Fruit fly (Drosophila melanogaster): ENCODE measurements around the gene cDIP.

Gene cDIP

DNA sequence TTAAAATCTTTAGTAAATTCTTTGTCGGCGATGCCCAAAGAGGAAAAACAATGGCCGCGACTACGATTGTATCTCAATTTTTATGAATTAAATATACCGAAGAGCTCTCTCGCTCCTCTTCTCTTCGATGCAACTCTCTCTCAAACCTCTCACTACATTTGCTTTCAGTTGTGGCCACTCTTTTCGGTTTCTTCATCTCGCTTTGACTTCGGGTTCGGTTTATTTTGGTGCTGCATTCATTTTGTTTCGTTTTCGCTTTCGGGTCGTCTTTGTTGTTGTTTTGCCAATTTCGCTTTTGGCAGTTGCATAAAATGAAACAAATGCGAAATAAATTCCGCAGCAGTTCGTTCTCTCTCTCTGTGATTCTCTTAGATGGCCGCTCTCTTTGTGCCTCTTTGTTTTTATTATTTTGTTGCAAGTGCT is 8.0 kb downstream of the cDIP start:
- TF ChIP-seq CG6854 (GFP tag; optimal IDR thresholded peaks at IDR 0.05) (peak; percentile 97), esn (GFP tag; optimal IDR thresholded peaks at IDR 0.05) (peak; percentile 59), Sox102F (GFP tag; optimal IDR thresholded peaks at IDR 0.05) (peak; percentile 87), lz (GFP tag; optimal IDR thresholded peaks at IDR 0.05) (no peak), pdm3 (GFP tag; optimal IDR thresholded peaks at IDR 0.05) (peak; percentile 39), CG34406 (GFP tag; optimal IDR thresholded peaks at IDR 0.05) (peak; percentile 84), Met (GFP tag; optimal IDR thresholded peaks at IDR 0.05) (peak; percentile 50), Blimp-1 (GFP tag; optimal IDR thresholded peaks at IDR 0.05) (peak; percentile 76), acj6 (GFP tag; optimal IDR thresholded peaks at IDR 0.05) (peak; percentile 35), CG10631 (GFP tag; optimal IDR thresholded peaks at IDR 0.05) (no peak), CG11762 (GFP tag; optimal IDR thresholded peaks at IDR 0.05; ENCODE audit: insufficient read depth) (peak; percentile 53), Lpt (GFP tag; optimal IDR thresholded peaks at IDR 0.05) (peak; percentile 87), salr (GFP tag; optimal IDR thresholded peaks at IDR 0.05) (peak; percentile 47 to 75), Smox (GFP tag; optimal IDR thresholded peaks at IDR 0.05) (peak; percentile 45), CG9139 (GFP tag; optimal IDR thresholded peaks at IDR 0.05) (peak; percentile 91), svp (GFP tag) (peak; percentile 37), Ets96B (tag; optimal IDR thresholded peaks at IDR 0.05) (peak; percentile 76), CG3919 (GFP tag; optimal IDR thresholded peaks at IDR 0.05) (peak; percentile 77), OdsH (GFP tag; optimal IDR thresholded peaks at IDR 0.05) (peak; percentile 39), Hr38 (GFP tag; optimal IDR thresholded peaks at IDR 0.05) (no peak), CG32006 (GFP tag; optimal IDR thresholded peaks at IDR 0.05) (peak; percentile 62), CG10669 (GFP tag; optimal IDR thresholded peaks at IDR 0.05) (peak; percentile 76), CG4318 (GFP tag; optimal IDR thresholded peaks at IDR 0.05) (no peak), CG6163 (GFP tag; IDR thresholded peaks at IDR 0.05) (peak; percentile 97), dac (GFP tag; optimal IDR thresholded peaks at IDR 0.05) (peak; percentile 69), cyc (GFP tag; optimal IDR thresholded peaks at IDR 0.05) (no peak), fkh (GFP tag; optimal IDR thresholded peaks at IDR 0.05) (no peak), CG8119 (GFP tag; IDR thresholded peaks at IDR 0.05) (peak; percentile 94), CG11902 (GFP tag; optimal IDR thresholded peaks at IDR 0.05) (no peak), Sox14 (GFP tag; optimal IDR thresholded peaks at IDR 0.05) (peak; percentile 47), fd85E (GFP tag; optimal IDR thresholded peaks at IDR 0.05) (peak; percentile 79), Gug (GFP tag; IDR thresholded peaks at IDR 0.05) (no peak), ss (GFP tag; optimal IDR thresholded peaks at IDR 0.05) (peak; percentile 84 to 96), net (GFP tag; optimal IDR thresholded peaks at IDR 0.05) (peak; percentile 86), Hr39 (GFP tag; optimal IDR thresholded peaks at IDR 0.05) (no peak), dsx (GFP tag; optimal IDR thresholded peaks at IDR 0.05; ENCODE audit: poor library complexity, severe bottlenecking) (peak; percentile 91), Eip75B (GFP tag; optimal IDR thresholded peaks at IDR 0.05) (peak; percentile 40), CG15336 (GFP tag; IDR thresholded peaks at IDR 0.05) (peak; percentile 95), CG6276 (GFP tag; optimal IDR thresholded peaks at IDR 0.05) (peak; percentile 98), CG1621 (tag; optimal IDR thresholded peaks at IDR 0.05) (peak; percentile 79), Hr4 (GFP tag; optimal IDR thresholded peaks at IDR 0.05) (peak; percentile 61), CG8632 (GFP tag; optimal IDR thresholded peaks at IDR 0.05) (peak; percentile 75), Sox15 (GFP tag; optimal IDR thresholded peaks at IDR 0.05) (no peak), vri (GFP tag; optimal IDR thresholded peaks at IDR 0.05) (peak; percentile 92), Eip78C (GFP tag) (peak; percentile 91), eg (GFP tag; IDR thresholded peaks at IDR 0.05) (peak; percentile 95), achi (GFP tag; optimal IDR thresholded peaks at IDR 0.05) (peak; percentile 71), CG6808 (GFP tag; optimal IDR thresholded peaks at IDR 0.05) (peak; percentile 93), fd59A (GFP tag; optimal IDR thresholded peaks at IDR 0.05) (peak; percentile 17), CG3032 (tag; optimal IDR thresholded peaks at IDR 0.05) (peak; percentile 69), CG16779 (tag; optimal IDR thresholded peaks at IDR 0.05) (peak; percentile 96), CG11294 (GFP tag; IDR thresholded peaks at IDR 0.05) (peak; percentile 56; the same call in 1 of the 2 replicates)
